Fruit fly (Drosophila melanogaster) whole organism, embryonic: ENCODE results near the gene ppk7.

Experiments used
- Aef1 ChIP-seq: fragments of 200-800 bp; sonication (Bioruptor generic); IDR thresholded peaks from 3 replicates; pipeline ENCODE4 v1.3.6; 2022; ENCODE audit warnings: missing biosample characterization, missing genetic modification characterization
- C15 ChIP-seq: fragments of 200-800 bp; sonication (Bioruptor generic); IDR thresholded peaks from 3 replicates; pipeline ENCODE4 v1.3.6; 2022; ENCODE audit warnings: missing biosample characterization, missing genetic modification characterization
- CG10959 ChIP-seq: fragments of 200-800 bp; sonication (Bioruptor generic); IDR thresholded peaks from 2 replicates; pipeline ENCODE4 v1.3.6; 2022; ENCODE audit warnings: missing biosample characterization, missing genetic modification characterization
- CG11560 ChIP-seq: fragments of 200-800 bp; sonication (Bioruptor generic); IDR thresholded peaks from 3 replicates; pipeline ENCODE4 v1.3.6; 2022; ENCODE audit warnings: missing biosample characterization, missing genetic modification characterization
- CG11723 ChIP-seq: fragments of 200-800 bp; sonication (Bioruptor generic); optimal IDR thresholded peaks from 2 replicates; lab custom pipeline; 2017; ENCODE audit warnings: missing biosample characterization, mild to moderate bottlenecking, missing genetic modification characterization
- CG1233 ChIP-seq: fragments of 200-800 bp; sonication (Bioruptor generic); optimal IDR thresholded peaks from 4 replicates; lab custom pipeline; 2018; ENCODE audit warnings: missing biosample characterization, mild to moderate bottlenecking, missing genetic modification characterization
- CG12744 ChIP-seq: fragments of 200-800 bp; sonication (Bioruptor generic); optimal IDR thresholded peaks from 2 replicates; lab custom pipeline; 2016; ENCODE audit warnings: missing biosample characterization, missing genetic modification characterization
- CG14014 ChIP-seq: fragments of 200-800 bp; sonication (Bioruptor generic); IDR thresholded peaks from 2 replicates; pipeline ENCODE4 v1.3.6; 2022; ENCODE audit warnings: missing biosample characterization, missing genetic modification characterization
- CG14441 ChIP-seq: fragments of 200-800 bp; sonication (Bioruptor generic); IDR thresholded peaks from 2 replicates; pipeline ENCODE4 v1.3.6; 2022; ENCODE audit warnings: missing biosample characterization, missing genetic modification characterization
- CG15011 ChIP-seq: fragments of 200-800 bp; sonication (Bioruptor generic); optimal IDR thresholded peaks from 3 replicates; lab custom pipeline; 2018; ENCODE audit warnings: missing biosample characterization, mild to moderate bottlenecking, missing genetic modification characterization
- CG15601 ChIP-seq: fragments of 200-800 bp; sonication (Bioruptor generic); optimal IDR thresholded peaks from 3 replicates; lab custom pipeline; 2019; ENCODE audit warnings: missing biosample characterization, mild to moderate bottlenecking, missing genetic modification characterization, moderate library complexity
- CG16815 ChIP-seq: fragments of 200-800 bp; sonication (Bioruptor generic); optimal IDR thresholded peaks from 3 replicates; lab custom pipeline; 2017; ENCODE audit warnings: missing biosample characterization, mild to moderate bottlenecking, missing genetic modification characterization
- CG17612 ChIP-seq: fragments of 200-800 bp; sonication (Bioruptor generic); IDR thresholded peaks from 2 replicates; pipeline ENCODE4 v1.3.6; 2022; ENCODE audit warnings: missing biosample characterization, missing genetic modification characterization
- CG17802 ChIP-seq: fragments of 200-800 bp; sonication (Bioruptor generic); optimal IDR thresholded peaks from 2 replicates; lab custom pipeline; 2018; ENCODE audit warnings: missing biosample characterization, mild to moderate bottlenecking, missing genetic modification characterization, moderate library complexity
- CG2120 ChIP-seq: fragments of 200-800 bp; sonication (Bioruptor generic); optimal IDR thresholded peaks from 3 replicates; lab custom pipeline; 2016; ENCODE audit warnings: missing biosample characterization, missing genetic modification characterization
- CG30020 ChIP-seq: fragments of 200-800 bp; optimal IDR thresholded peaks from 2 replicates; lab custom pipeline; 2019; ENCODE audit warnings: missing biosample characterization, mild to moderate bottlenecking, missing genetic modification characterization, moderate library complexity
- CG31388 ChIP-seq: fragments of 200-800 bp; sonication (Bioruptor generic); optimal IDR thresholded peaks from 2 replicates; lab custom pipeline; 2016; ENCODE audit warnings: missing biosample characterization, missing genetic modification characterization
- CG7963 ChIP-seq: fragments of 200-800 bp; sonication (Bioruptor generic); IDR thresholded peaks from 3 replicates; pipeline ENCODE4 v1.3.6; 2022; ENCODE audit warnings: missing biosample characterization, missing genetic modification characterization; ENCODE audit not compliant: partially characterized antibody
- CG7987 ChIP-seq: fragments of 200-800 bp; sonication (Bioruptor generic); optimal IDR thresholded peaks from 2 replicates; lab custom pipeline; 2018; ENCODE audit warnings: missing biosample characterization, mild to moderate bottlenecking, missing genetic modification characterization, moderate library complexity
- CG8478 ChIP-seq: fragments of >200 bp; optimal IDR thresholded peaks from 2 replicates; lab custom pipeline; 2018
- CTCF ChIP-seq: fragments of 200-800 bp; sonication (Bioruptor generic); optimal IDR thresholded peaks from 2 replicates; lab custom pipeline; 2017; ENCODE audit warnings: missing biosample characterization, mild to moderate bottlenecking, missing genetic modification characterization, moderate library complexity
- CoRest ChIP-seq: fragments of 200-800 bp; sonication (Bioruptor generic); optimal IDR thresholded peaks from 3 replicates; lab custom pipeline; 2018; ENCODE audit warnings: missing biosample characterization, mild to moderate bottlenecking, missing genetic modification characterization, moderate library complexity
- Deaf1 ChIP-seq: fragments of 200-800 bp; optimal IDR thresholded peaks from 3 replicates; lab custom pipeline; 2019; ENCODE audit warnings: missing biosample characterization, mild to moderate bottlenecking, missing genetic modification characterization, moderate library complexity
- Doc2 ChIP-seq: fragments of 200-800 bp; sonication (Bioruptor generic); IDR thresholded peaks from 2 replicates; pipeline ENCODE4 v1.3.6; 2022; ENCODE audit warnings: missing biosample characterization, missing genetic modification characterization
- Fer2 ChIP-seq: fragments of 200-800 bp; sonication (Bioruptor generic); optimal IDR thresholded peaks from 2 replicates; lab custom pipeline; 2018; ENCODE audit warnings: missing biosample characterization, mild to moderate bottlenecking, missing genetic modification characterization, moderate library complexity
- Hand ChIP-seq: fragments of 200-800 bp; sonication (Bioruptor generic); optimal IDR thresholded peaks from 2 replicates; lab custom pipeline; 2017; ENCODE audit warnings: mild to moderate bottlenecking, missing biosample characterization, missing genetic modification reagents, missing genetic modification characterization
- MTF-1 ChIP-seq: fragments of 200-800 bp; sonication (Bioruptor generic); optimal IDR thresholded peaks from 2 replicates; lab custom pipeline; 2018; ENCODE audit warnings: missing biosample characterization, mild to moderate bottlenecking, missing genetic modification characterization, borderline replicate concordance
- Oaz ChIP-seq: fragments of 200-800 bp; sonication (Bioruptor generic); IDR thresholded peaks from 2 replicates; pipeline ENCODE4 v1.3.6; 2022; ENCODE audit warnings: missing biosample characterization, missing genetic modification characterization
- Ssrp ChIP-seq: fragments of 200-800 bp; sonication (Bioruptor generic); optimal IDR thresholded peaks from 2 replicates; lab custom pipeline; 2018; ENCODE audit warnings: missing biosample characterization, mild to moderate bottlenecking, missing genetic modification characterization, moderate library complexity
- Xrp1 ChIP-seq: fragments of 200-800 bp; sonication (Bioruptor generic); IDR thresholded peaks from 2 replicates; pipeline ENCODE4 v1.3.6; 2022; ENCODE audit warnings: missing biosample characterization, missing genetic modification characterization
- ap ChIP-seq: fragments of 200-800 bp; sonication (Bioruptor generic); IDR thresholded peaks from 2 replicates; pipeline ENCODE4 v1.3.6; 2022; ENCODE audit warnings: missing biosample characterization, missing genetic modification characterization
- bsh ChIP-seq, 2 experiments: fragments of 200-800 bp; sonication (Bioruptor generic); optimal IDR thresholded peaks; 2 replicates each; lab custom pipeline; 2017 to 2018; ENCODE audit warnings: mild to moderate bottlenecking in 2 of 2, missing biosample characterization in 2 of 2, missing genetic modification characterization in 2 of 2, moderate library complexity in 1 of 2
- cg ChIP-seq: fragments of 200-800 bp; sonication (Bioruptor generic); optimal IDR thresholded peaks from 3 replicates; lab custom pipeline; 2019; ENCODE audit warnings: missing biosample characterization, mild to moderate bottlenecking, missing genetic modification characterization, moderate library complexity
- crc ChIP-seq: fragments of 200-800 bp; sonication (Bioruptor generic); optimal IDR thresholded peaks from 2 replicates; lab custom pipeline; 2016; ENCODE audit warnings: missing biosample characterization, missing genetic modification characterization
- danr ChIP-seq: fragments of 200-800 bp; sonication (Bioruptor generic); IDR thresholded peaks from 2 replicates; pipeline ENCODE4 v1.3.6; 2022; ENCODE audit warnings: missing biosample characterization, missing genetic modification characterization
- eyg ChIP-seq: fragments of 200-800 bp; sonication (Bioruptor generic); optimal IDR thresholded peaks from 3 replicates; lab custom pipeline; 2016; ENCODE audit warnings: missing biosample characterization, missing genetic modification characterization
- fd3F ChIP-seq: fragments of 200-800 bp; sonication (Bioruptor generic); optimal IDR thresholded peaks from 2 replicates; lab custom pipeline; 2018; ENCODE audit warnings: missing biosample characterization, mild to moderate bottlenecking, missing genetic modification characterization, moderate library complexity
- gce ChIP-seq: fragments of 200-800 bp; sonication (Bioruptor generic); IDR thresholded peaks from 3 replicates; pipeline ENCODE4 v1.3.6; 2022; ENCODE audit warnings: missing biosample characterization, missing genetic modification characterization
- inv ChIP-seq: fragments of 200-800 bp; sonication (Bioruptor generic); IDR thresholded peaks from 2 replicates; pipeline ENCODE4 v1.3.6; 2022; ENCODE audit warnings: missing biosample characterization, missing genetic modification characterization; ENCODE audit not compliant: partially characterized antibody
- jumu ChIP-seq: fragments of 200-800 bp; sonication (Bioruptor generic); optimal IDR thresholded peaks from 3 replicates; lab custom pipeline; 2016; ENCODE audit warnings: missing biosample characterization, missing genetic modification characterization
- kay ChIP-seq: fragments of 200-800 bp; sonication (Bioruptor generic); optimal IDR thresholded peaks from 2 replicates; lab custom pipeline; 2016; ENCODE audit warnings: missing biosample characterization, missing genetic modification characterization
- prd ChIP-seq, 3 experiments: fragments of >200 bp in 2 of 3; fragments of 200-800 bp in 1 of 3; sonication (Bioruptor generic) in 1 of 3; optimal IDR thresholded peaks in 2 of 3; IDR thresholded peaks in 1 of 3; 2 replicates in 2 of 3; 3 replicates in 1 of 3; pipeline versions ENCODE4 v1.3.6 to Lab custom; 2017 to 2022; ENCODE audit warnings: missing biosample characterization in 1 of 3, missing genetic modification characterization in 1 of 3
- repo ChIP-seq: fragments of 200-800 bp; sonication (Bioruptor generic); optimal IDR thresholded peaks from 2 replicates; lab custom pipeline; 2016; ENCODE audit warnings: missing biosample characterization, missing genetic modification characterization
- rib ChIP-seq: fragments of 200-800 bp; sonication (Bioruptor generic); IDR thresholded peaks from 2 replicates; pipeline ENCODE4 v1.3.6; 2022; ENCODE audit warnings: missing biosample characterization, missing genetic modification characterization
- ro ChIP-seq: fragments of 200-800 bp; sonication (Bioruptor generic); IDR thresholded peaks from 2 replicates; pipeline ENCODE4 v1.3.6; 2022; ENCODE audit warnings: missing biosample characterization, missing genetic modification characterization
- sim ChIP-seq: fragments of 200-800 bp; sonication (Bioruptor generic); IDR thresholded peaks from 2 replicates; pipeline ENCODE4 v1.3.6; 2022; ENCODE audit warnings: missing biosample characterization, missing genetic modification characterization
- slp2 ChIP-seq: fragments of 200-800 bp; sonication (Bioruptor generic); optimal IDR thresholded peaks from 2 replicates; lab custom pipeline; 2016; ENCODE audit warnings: missing biosample characterization, missing genetic modification characterization
- tll ChIP-seq, 2 experiments: fragments of 200-800 bp in 1 of 2; fragments of >200 bp in 1 of 2; sonication (Bioruptor generic) in 1 of 2; optimal IDR thresholded peaks; 2 replicates each; lab custom pipeline; 2017 to 2019; ENCODE audit warnings: missing biosample characterization in 2 of 2, missing genetic modification characterization in 2 of 2, mild to moderate bottlenecking in 1 of 2, moderate library complexity in 1 of 2
- tx ChIP-seq: fragments of 200-800 bp; sonication (Bioruptor generic); optimal IDR thresholded peaks from 2 replicates; lab custom pipeline; 2016; ENCODE audit warnings: missing biosample characterization, missing genetic modification characterization
- wdn ChIP-seq: fragments of 200-800 bp; sonication (Bioruptor generic); IDR thresholded peaks from 2 replicates; pipeline ENCODE4 v1.3.6; 2022; ENCODE audit warnings: missing biosample characterization, missing genetic modification characterization
- zfh1 ChIP-seq: fragments of 200-800 bp; sonication (Bioruptor generic); IDR thresholded peaks from 3 replicates; pipeline ENCODE4 v1.3.6; 2022; ENCODE audit warnings: missing biosample characterization, missing genetic modification characterization

Gene ppk7

DNA sequence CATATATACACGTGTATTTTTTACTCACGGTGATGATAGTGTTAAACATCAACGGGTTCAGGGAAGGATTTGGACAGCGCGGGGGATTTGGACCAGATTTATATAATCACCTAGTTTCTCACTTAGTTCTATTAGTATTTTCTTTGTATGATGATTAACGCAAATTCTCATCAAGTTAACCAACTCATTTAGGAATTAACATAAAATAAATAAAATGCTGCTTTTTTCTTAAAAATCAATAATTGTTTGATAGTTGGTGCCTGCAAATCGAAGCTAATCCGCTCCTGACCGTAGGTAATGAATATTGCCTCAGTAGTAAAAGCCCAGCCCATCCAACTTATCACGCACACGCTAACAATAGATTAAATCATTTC lies 2.3 kb downstream of the ppk7 start (continued):
- TF ChIP-seq C15 (GFP tag; lab: Robert Waterston, UW), result peak; percentile 65; the same call in 1 of the 3 replicates
- TF ChIP-seq CG11723, result peak; percentile 69
- no peak for TF ChIP-seq cg (GFP tag; lab: Kevin White, UChicago)
- peak; percentile 91 for TF ChIP-seq Aef1 (GFP tag; lab: Robert Waterston, UW)
- peak; percentile 93 for TF ChIP-seq CoRest (tag; lab: Kevin White, UChicago)
- peak; percentile 72 for TF ChIP-seq CG17612 (GFP tag; lab: Robert Waterston, UW)
- peak; percentile 70 for TF ChIP-seq Oaz (GFP tag; lab: Robert Waterston, UW)
- peak; percentile 53 for TF ChIP-seq ap (GFP tag; lab: Robert Waterston, UW)
- TF ChIP-seq kay (GFP tag; lab: Kevin White, UChicago), result peak; percentile 75
- TF ChIP-seq CG17802 (tag; lab: Kevin White, UChicago), result peak; percentile 35
- TF ChIP-seq Doc2, result peak; percentile 63
- peak; percentile 66; the same call in 1 of the 3 replicates for TF ChIP-seq gce
- TF ChIP-seq bsh (GFP tag; optimal IDR thresholded peaks at IDR 0.05; lab: Kevin White, UChicago), result peak in 1 of 2 experiments; percentile 66
- no peak; the same call in 1 of the 2 replicates for TF ChIP-seq sim (GFP tag; lab: Robert Waterston, UW)
- TF ChIP-seq Xrp1 (GFP tag; lab: Robert Waterston, UW), result peak; percentile 81
- TF ChIP-seq CG2120 (GFP tag; lab: Kevin White, UChicago), result peak; percentile 97
- TF ChIP-seq rib (GFP tag; lab: Robert Waterston, UW), result peak; percentile 85
- peak; percentile 58 for TF ChIP-seq CG31388 (GFP tag; lab: Kevin White, UChicago)
- peak; percentile 61 for TF ChIP-seq inv (GFP tag; lab: Robert Waterston, UW)
- TF ChIP-seq jumu (GFP tag; lab: Kevin White, UChicago), result peak; percentile 76
- TF ChIP-seq ro (GFP tag; lab: Robert Waterston, UW), result peak; percentile 58; the same call in 1 of the 2 replicates
- TF ChIP-seq repo (GFP tag; lab: Kevin White, UChicago), result peak; percentile 65
- TF ChIP-seq CG16815 (GFP tag; lab: Kevin White, UChicago), result peak; percentile 81
- TF ChIP-seq CG7963 (GFP tag; lab: Robert Waterston, UW), result no peak
- peak; percentile 66 for TF ChIP-seq Deaf1
- peak; percentile 84 for TF ChIP-seq CG15011 (GFP tag; lab: Kevin White, UChicago)
- TF ChIP-seq CG7987 (GFP tag; lab: Kevin White, UChicago), result peak; percentile 48
- TF ChIP-seq danr (GFP tag; lab: Robert Waterston, UW), result peak; percentile 84
- TF ChIP-seq tll (GFP tag; optimal IDR thresholded peaks at IDR 0.05; lab: Kevin White, UChicago), result no peak
- TF ChIP-seq CG1233 (GFP tag; lab: Kevin White, UChicago), result peak; percentile 82
- TF ChIP-seq prd (optimal IDR thresholded peaks at IDR 0.05; lab: Kevin White, UChicago), result no peak
- peak; percentile 90 for TF ChIP-seq prd (GFP tag; IDR thresholded peaks at IDR 0.05; lab: Robert Waterston, UW)
- TF ChIP-seq CG10959 (GFP tag; lab: Robert Waterston, UW), result peak; percentile 44; the same call in 1 of the 2 replicates
- peak; percentile 88 for TF ChIP-seq CG14441 (GFP tag; lab: Robert Waterston, UW)
- TF ChIP-seq CG12744 (GFP tag; lab: Kevin White, UChicago), result peak; percentile 44
- peak; percentile 83 for TF ChIP-seq Fer2 (tag; lab: Kevin White, UChicago)
- peak; percentile 78 for TF ChIP-seq crc
- peak; percentile 82 for TF ChIP-seq CG11560 (tag; lab: Robert Waterston, UW)
- 0 out of 3 replicates have a peak, but pooled peaks have one; percentile 47 for TF ChIP-seq zfh1
- peak; percentile 9 for TF ChIP-seq CG30020
- TF ChIP-seq CG15601 (tag; lab: Kevin White, UChicago), result peak; percentile 46
- TF ChIP-seq Ssrp (tag; lab: Kevin White, UChicago), result peak; percentile 75
- peak; percentile 76 for TF ChIP-seq wdn (GFP tag; lab: Robert Waterston, UW)
- peak; percentile 70 for TF ChIP-seq eyg (GFP tag; lab: Kevin White, UChicago)
- peak; percentile 92 for TF ChIP-seq CG14014 (GFP tag; lab: Robert Waterston, UW)
- no peak for TF ChIP-seq CG8478 (lab: Kevin White, UChicago)
- TF ChIP-seq MTF-1 (GFP tag; lab: Kevin White, UChicago), result peak; percentile 8
- peak; percentile 66 for TF ChIP-seq Hand (GFP tag; lab: Kevin White, UChicago)
- peak; percentile 86 for TF ChIP-seq fd3F
- TF ChIP-seq slp2 (GFP tag; lab: Kevin White, UChicago), result peak; percentile 36
- TF ChIP-seq tx (GFP tag; lab: Kevin White, UChicago), result peak; percentile 74
- no peak for TF ChIP-seq CTCF (GFP tag; lab: Kevin White, UChicago)
